Worm (Caenorhabditis elegans) whole organism, L1 larva: ENCODE measurements around the gene oac-38.

ENCODE experiments used
- C16A3.4 ChIP-seq: fragments of 150-350 bp; optimal IDR thresholded peaks from 2 replicates; lab custom pipeline; 2014; ENCODE audit warnings: missing biosample characterization, missing genetic modification characterization
- grh-1 ChIP-seq: fragments of 200-800 bp; sonication (Bioruptor generic); IDR thresholded peaks from 2 replicates; pipeline ENCODE4 v1.3.6; 2022; ENCODE audit warnings: missing genetic modification reagents, missing genetic modification characterization, missing compliant biosample characterization
- lin-14 ChIP-seq: fragments of 200-800 bp; sonication (Bioruptor generic); optimal IDR thresholded peaks from 2 replicates; lab custom pipeline; 2018; ENCODE audit warnings: mild to moderate bottlenecking, missing genetic modification characterization, moderate library complexity, missing compliant biosample characterization
- nhr-237 ChIP-seq: fragments of 150-350 bp; optimal IDR thresholded peaks from 2 replicates; lab custom pipeline; 2014; ENCODE audit warnings: missing biosample characterization, missing genetic modification characterization
- nhr-77 ChIP-seq: fragments of 150-350 bp; optimal IDR thresholded peaks from 2 replicates; lab custom pipeline; 2014; ENCODE audit warnings: missing biosample characterization, missing genetic modification characterization
- swsn-7 ChIP-seq: sonication (generic microtip); optimal IDR thresholded peaks from 2 replicates; lab custom pipeline; 2016; ENCODE audit warnings: missing genetic modification characterization, missing compliant biosample characterization
- unc-130 ChIP-seq: fragments of 150-350 bp; optimal IDR thresholded peaks from 2 replicates; lab custom pipeline; 2017; ENCODE audit warnings: missing biosample characterization, missing genetic modification characterization, inconsistent platforms

ce11 chrIV:14145594-14145993 lies 7.6 kb downstream of the oac-38 start, which contains the start of gene oac-37:
- TF ChIP-seq grh-1 (GFP tag; lab: Robert Waterston, UW) (no peak), nhr-77 (no peak), swsn-7 (tag; lab: Kevin White, UChicago) (no peak), lin-14 (GFP tag; lab: Kevin White, UChicago) (no peak), nhr-237 (tag; lab: Kevin White, UChicago) (no peak), unc-130 (tag; lab: Kevin White, UChicago) (no peak), C16A3.4 (no peak)
